Worm (Caenorhabditis elegans) whole organism, late embryonic: ENCODE measurements around the gene Y39G8C.2.

ENCODE experiments used
- K02D7.2 ChIP-seq: sonication (generic microtip); optimal IDR thresholded peaks from 2 replicates; lab custom pipeline; 2017; ENCODE audit warnings: mild to moderate bottlenecking, missing genetic modification characterization, missing compliant biosample characterization
- T23F11.4 ChIP-seq: fragments of 200-800 bp; sonication (Bioruptor generic); optimal IDR thresholded peaks from 2 replicates; lab custom pipeline; 2018; ENCODE audit warnings: mild to moderate bottlenecking, missing genetic modification characterization, missing compliant biosample characterization
- ahr-1 ChIP-seq: sonication (generic microtip); optimal IDR thresholded peaks from 2 replicates; lab custom pipeline; 2016; ENCODE audit warnings: missing genetic modification characterization, missing compliant biosample characterization
- ama-1 ChIP-seq: fragments of 150-350 bp; optimal IDR thresholded peaks from 2 replicates; lab custom pipeline; 2014
- ceh-18 ChIP-seq: sonication (generic microtip); optimal IDR thresholded peaks from 2 replicates; lab custom pipeline; 2016; ENCODE audit warnings: missing genetic modification characterization, missing compliant biosample characterization
- ceh-19 ChIP-seq: fragments of 200-800 bp; sonication (Bioruptor generic); optimal IDR thresholded peaks from 2 replicates; lab custom pipeline; 2018; ENCODE audit warnings: mild to moderate bottlenecking, missing genetic modification characterization, missing compliant biosample characterization
- ceh-24 ChIP-seq: sonication (generic microtip); optimal IDR thresholded peaks from 2 replicates; lab custom pipeline; 2016; ENCODE audit warnings: mild to moderate bottlenecking, missing genetic modification characterization, missing compliant biosample characterization
- ceh-30 ChIP-seq: fragments of 150-350 bp; optimal IDR thresholded peaks from 2 replicates; lab custom pipeline; 2014; ENCODE audit warnings: missing biosample characterization, missing genetic modification characterization
- ceh-34 ChIP-seq: sonication (generic microtip); optimal IDR thresholded peaks from 2 replicates; lab custom pipeline; 2016; ENCODE audit warnings: mild to moderate bottlenecking, missing genetic modification characterization, missing compliant biosample characterization
- ceh-6 ChIP-seq: fragments of 200-800 bp; sonication (Bioruptor generic); optimal IDR thresholded peaks from 2 replicates; lab custom pipeline; 2018; ENCODE audit warnings: mild to moderate bottlenecking, missing genetic modification characterization, missing compliant biosample characterization
- ceh-9 ChIP-seq: sonication (generic microtip); optimal IDR thresholded peaks from 2 replicates; lab custom pipeline; 2016; ENCODE audit warnings: mild to moderate bottlenecking, missing genetic modification characterization, inconsistent platforms, missing compliant biosample characterization
- che-1 ChIP-seq: sonication (generic microtip); optimal IDR thresholded peaks from 2 replicates; lab custom pipeline; 2016; ENCODE audit warnings: mild to moderate bottlenecking, missing genetic modification characterization, missing compliant biosample characterization
- elt-2 ChIP-seq: sonication (generic microtip); optimal IDR thresholded peaks from 2 replicates; lab custom pipeline; 2016; ENCODE audit warnings: missing genetic modification reagents, missing genetic modification characterization, missing compliant biosample characterization
- ets-4 ChIP-seq: sonication (generic microtip); optimal IDR thresholded peaks from 2 replicates; lab custom pipeline; 2016; ENCODE audit warnings: missing genetic modification characterization, missing compliant biosample characterization
- eyg-1 ChIP-seq: sonication (generic microtip); optimal IDR thresholded peaks from 2 replicates; lab custom pipeline; 2016; ENCODE audit warnings: missing genotype, missing genetic modification characterization, missing compliant biosample characterization
- fax-1 ChIP-seq: sonication (generic microtip); optimal IDR thresholded peaks from 2 replicates; lab custom pipeline; 2016; ENCODE audit warnings: missing genotype, missing genetic modification characterization, missing compliant biosample characterization
- fkh-10 ChIP-seq: fragments of 150-350 bp; optimal IDR thresholded peaks from 2 replicates; lab custom pipeline; 2014; ENCODE audit warnings: missing biosample characterization, missing genetic modification reagents, missing genetic modification characterization
- fkh-6 ChIP-seq: sonication (generic microtip); optimal IDR thresholded peaks from 2 replicates; lab custom pipeline; 2016; ENCODE audit warnings: missing genetic modification characterization, missing compliant biosample characterization
- gmeb-2 ChIP-seq: sonication (generic microtip); optimal IDR thresholded peaks from 2 replicates; lab custom pipeline; 2016; ENCODE audit warnings: missing genetic modification characterization, inconsistent platforms, missing compliant biosample characterization
- hlh-15 ChIP-seq: sonication (generic microtip); optimal IDR thresholded peaks from 2 replicates; lab custom pipeline; 2016; ENCODE audit warnings: missing genetic modification characterization, missing compliant biosample characterization
- hlh-6 ChIP-seq: sonication (generic microtip); optimal IDR thresholded peaks from 2 replicates; lab custom pipeline; 2016; ENCODE audit warnings: missing genotype, missing genetic modification characterization, missing compliant biosample characterization
- hlh-8 ChIP-seq: sonication (generic microtip); optimal IDR thresholded peaks from 2 replicates; lab custom pipeline; 2016; ENCODE audit warnings: missing genotype, missing genetic modification characterization, missing compliant biosample characterization
- lin-11 ChIP-seq: fragments of 200-800 bp; sonication (Bioruptor generic); optimal IDR thresholded peaks from 2 replicates; lab custom pipeline; 2018; ENCODE audit warnings: mild to moderate bottlenecking, missing genetic modification characterization, missing compliant biosample characterization
- mec-3 ChIP-seq: sonication (generic microtip); optimal IDR thresholded peaks from 2 replicates; lab custom pipeline; 2016; ENCODE audit warnings: borderline replicate concordance, missing genetic modification characterization, missing compliant biosample characterization
- nfya-1 ChIP-seq: sonication (generic microtip); optimal IDR thresholded peaks from 2 replicates; lab custom pipeline; 2017; ENCODE audit warnings: missing genetic modification characterization, mild to moderate bottlenecking, missing compliant biosample characterization, antibody characterized with exemption, moderate library complexity
- nhr-232 ChIP-seq: sonication (generic microtip); optimal IDR thresholded peaks from 2 replicates; lab custom pipeline; 2016; ENCODE audit warnings: missing genetic modification characterization, missing compliant biosample characterization
- npax-4 ChIP-seq: sonication (generic microtip); optimal IDR thresholded peaks from 2 replicates; lab custom pipeline; 2016; ENCODE audit warnings: missing genetic modification characterization, missing compliant biosample characterization
- odd-2 ChIP-seq: sonication (generic microtip); optimal IDR thresholded peaks from 2 replicates; lab custom pipeline; 2017; ENCODE audit warnings: antibody characterized with exemption, mild to moderate bottlenecking, missing genetic modification characterization, missing compliant biosample characterization
- pag-3 ChIP-seq: sonication (generic microtip); optimal IDR thresholded peaks from 2 replicates; lab custom pipeline; 2016; ENCODE audit warnings: missing compliant biosample characterization, missing genetic modification characterization, borderline replicate concordance
- pat-9 ChIP-seq: fragments of 200-800 bp; sonication (Bioruptor generic); optimal IDR thresholded peaks from 2 replicates; lab custom pipeline; 2018; ENCODE audit warnings: mild to moderate bottlenecking, missing genetic modification characterization, moderate library complexity, missing compliant biosample characterization
- pha-2 ChIP-seq: sonication (generic microtip); optimal IDR thresholded peaks from 2 replicates; lab custom pipeline; 2017; ENCODE audit warnings: mild to moderate bottlenecking, missing genetic modification characterization, missing compliant biosample characterization
- pros-1 ChIP-seq: fragments of 150-350 bp; optimal IDR thresholded peaks from 2 replicates; lab custom pipeline; 2014; ENCODE audit warnings: missing biosample characterization, missing genetic modification reagents, missing genetic modification characterization
- ref-2 ChIP-seq: sonication (generic microtip); optimal IDR thresholded peaks from 2 replicates; lab custom pipeline; 2016; ENCODE audit warnings: missing genetic modification characterization, missing compliant biosample characterization
- rnt-1 ChIP-seq: sonication (generic microtip); optimal IDR thresholded peaks from 2 replicates; lab custom pipeline; 2016; ENCODE audit warnings: missing genetic modification characterization, missing compliant biosample characterization
- sox-2 ChIP-seq: fragments of 200-800 bp; sonication (Bioruptor generic); IDR thresholded peaks from 2 replicates; pipeline ENCODE4 v1.3.6; 2022; ENCODE audit warnings: missing genetic modification reagents, missing genetic modification characterization, missing compliant biosample characterization
- syd-9 ChIP-seq: sonication (generic microtip); optimal IDR thresholded peaks from 2 replicates; lab custom pipeline; 2016; ENCODE audit warnings: mild to moderate bottlenecking, missing genetic modification characterization, moderate library complexity, missing compliant biosample characterization
- tbx-2 ChIP-seq: sonication (generic microtip); optimal IDR thresholded peaks from 2 replicates; lab custom pipeline; 2016; ENCODE audit warnings: missing genetic modification characterization, missing compliant biosample characterization
- ttx-3 ChIP-seq: sonication (generic microtip); optimal IDR thresholded peaks from 2 replicates; lab custom pipeline; 2016; ENCODE audit warnings: missing genetic modification reagents, missing genetic modification characterization, missing compliant biosample characterization
- unc-55 ChIP-seq: sonication (generic microtip); optimal IDR thresholded peaks from 2 replicates; lab custom pipeline; 2017; ENCODE audit warnings: missing biosample characterization, missing genetic modification reagents, missing genetic modification characterization
- unc-86 ChIP-seq: sonication (generic microtip); optimal IDR thresholded peaks from 2 replicates; lab custom pipeline; 2016; ENCODE audit warnings: missing genetic modification characterization, missing compliant biosample characterization
- zip-5 ChIP-seq: sonication (generic microtip); optimal IDR thresholded peaks from 2 replicates; lab custom pipeline; 2016; ENCODE audit warnings: missing genetic modification characterization, missing compliant biosample characterization
- ztf-16 ChIP-seq: sonication (generic microtip); optimal IDR thresholded peaks from 2 replicates; lab custom pipeline; 2017; ENCODE audit warnings: missing genetic modification characterization, missing compliant biosample characterization

Gene Y39G8C.2

ce11 chrII:14059767-14060166 is 37.7 kb downstream of the Y39G8C.2 start, which contains the start of gene rpb-11 (continued):
- peak; percentile 24 for TF ChIP-seq hlh-15
- TF ChIP-seq elt-2 (tag; lab: Kevin White, UChicago), result peak; percentile 83
- peak; percentile 29 for TF ChIP-seq T23F11.4
- peak; percentile 55 for TF ChIP-seq ceh-18
- no peak for TF ChIP-seq K02D7.2 (tag; lab: Kevin White, UChicago)
- peak; percentile 62 for TF ChIP-seq ref-2 (tag; lab: Kevin White, UChicago)
- TF ChIP-seq pha-2 (tag; lab: Kevin White, UChicago), result peak; percentile 39
- peak; percentile 32 for TF ChIP-seq fkh-6 (tag; lab: Kevin White, UChicago)
- no peak for TF ChIP-seq hlh-6 (tag; lab: Kevin White, UChicago)
- TF ChIP-seq rnt-1 (tag; lab: Kevin White, UChicago), result peak; percentile 30
- TF ChIP-seq che-1 (tag; lab: Kevin White, UChicago), result no peak
- TF ChIP-seq pat-9 (tag; lab: Kevin White, UChicago), result peak; percentile 33
- no peak for TF ChIP-seq ahr-1 (tag; lab: Kevin White, UChicago)
- peak; percentile 20 for TF ChIP-seq lin-11 (tag; lab: Kevin White, UChicago)
- TF ChIP-seq ets-4, result peak; percentile 26
- TF ChIP-seq ztf-16 (tag; lab: Kevin White, UChicago), result peak; percentile 56
- TF ChIP-seq npax-4 (tag; lab: Kevin White, UChicago), result peak; percentile 42
- TF ChIP-seq ttx-3 (tag; lab: Kevin White, UChicago), result peak; percentile 50
- peak; percentile 1 for TF ChIP-seq syd-9
- no peak for TF ChIP-seq eyg-1 (tag; lab: Kevin White, UChicago)
- TF ChIP-seq fkh-10 (GFP tag; lab: Kevin White, UChicago), result no peak
- peak; percentile 65 for TF ChIP-seq gmeb-2 (tag; lab: Kevin White, UChicago)
- TF ChIP-seq nfya-1 (tag; lab: Kevin White, UChicago), result peak; percentile 77
- TF ChIP-seq zip-5 (tag; lab: Kevin White, UChicago), result no peak
- TF ChIP-seq pag-3 (tag; lab: Kevin White, UChicago), result no peak
- TF ChIP-seq odd-2 (tag; lab: Kevin White, UChicago), result no peak
- no peak for TF ChIP-seq ama-1 (lab: Kevin White, UChicago)
- no peak for TF ChIP-seq ceh-9 (tag; lab: Kevin White, UChicago)
- TF ChIP-seq tbx-2 (tag; lab: Kevin White, UChicago), result peak; percentile 75
- no peak for TF ChIP-seq pros-1
- no peak for TF ChIP-seq mec-3 (tag; lab: Kevin White, UChicago)
- TF ChIP-seq sox-2 (GFP tag; lab: Robert Waterston, UW), result no peak; the same call in 1 of the 2 replicates
- no peak for TF ChIP-seq nhr-232 (tag; lab: Kevin White, UChicago)
- TF ChIP-seq hlh-8, result peak; percentile 50
- TF ChIP-seq unc-55 (GFP tag; lab: Kevin White, UChicago), result peak; percentile 29
- peak; percentile 21 for TF ChIP-seq ceh-19 (GFP tag; lab: Kevin White, UChicago)
- peak; percentile 75 for TF ChIP-seq fax-1 (tag; lab: Kevin White, UChicago)
- TF ChIP-seq ceh-34, result peak; percentile 69
- TF ChIP-seq ceh-6 (GFP tag; lab: Kevin White, UChicago), result peak; percentile 6

- TF ChIP-seq ceh-19 (GFP tag; lab: Kevin White, UChicago), result no peak
- TF ChIP-seq ceh-30 (tag; lab: Kevin White, UChicago), result no peak
- no peak for TF ChIP-seq unc-86 (tag; lab: Kevin White, UChicago)
- no peak for TF ChIP-seq ceh-24 (tag; lab: Kevin White, UChicago)
- TF ChIP-seq, all 69 proteins: peak for 0
Measured at ce11 chrII:14055717-14056116, 41.7 kb downstream of the Y39G8C.2 start.
